Worm (Caenorhabditis elegans): ENCODE data around the gene smex-1.

ce11 chrV:8342416-8342815, 46.6 kb upstream of the smex-1 start:
- no peak for TF ChIP-seq pha-2 (tag; optimal IDR thresholded peaks at IDR 0.05)
- no peak for TF ChIP-seq pqm-1 (tag; optimal IDR thresholded peaks at IDR 0.05)
- no peak for TF ChIP-seq ceh-2 (tag; optimal IDR thresholded peaks at IDR 0.05)
- no peak for TF ChIP-seq ceh-14 (tag; optimal IDR thresholded peaks at IDR 0.05)
